Worm (Caenorhabditis elegans): ENCODE data around the gene rbm-25.
A peak's percentile ranks its signal among the peaks of the same experiment; 100 is the strongest.

Gene rbm-25

DNA sequence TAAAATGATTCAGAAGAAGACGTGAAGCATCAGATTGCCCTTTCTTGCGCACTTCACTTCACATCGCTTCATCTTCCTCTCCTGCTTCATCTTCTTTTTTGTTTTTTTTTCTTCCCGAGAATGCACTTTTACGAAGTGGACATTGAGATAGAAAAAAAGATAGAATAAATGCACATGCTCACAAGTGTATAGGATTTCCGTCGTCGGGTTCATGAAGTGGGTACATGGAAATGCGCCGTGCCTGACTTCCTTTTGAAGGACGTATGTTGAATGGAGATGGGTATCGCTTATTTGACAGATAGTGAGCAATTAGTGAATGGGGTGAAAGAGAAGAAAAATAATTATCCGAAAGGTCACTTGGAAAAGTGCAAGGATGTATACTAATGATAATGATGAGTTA, 32.1 kb downstream of the rbm-25 start:
- TF ChIP-seq lin-39 (tag; optimal IDR thresholded peaks at IDR 0.05) (no peak), sea-2 (GFP tag; optimal IDR thresholded peaks at IDR 0.05) (no peak), aly-2 (tag; optimal IDR thresholded peaks at IDR 0.05) (no peak), nhr-237 (tag; optimal IDR thresholded peaks at IDR 0.05) (no peak), mdl-1 (tag; optimal IDR thresholded peaks at IDR 0.05) (no peak), nhr-23 (tag; optimal IDR thresholded peaks at IDR 0.05) (no peak), ztf-11 (tag; optimal IDR thresholded peaks at IDR 0.05) (no peak), ZK546.5 (tag; optimal IDR thresholded peaks at IDR 0.05) (no peak), pha-4 (tag; optimal IDR thresholded peaks at IDR 0.05) (no peak), elt-1 (tag; optimal IDR thresholded peaks at IDR 0.05) (peak; percentile 68), nhr-67 (tag; optimal IDR thresholded peaks at IDR 0.05) (no peak), nhr-43 (tag; optimal IDR thresholded peaks at IDR 0.05; ENCODE audit: poor library complexity, severe bottlenecking) (no peak), jun-1 (tag; optimal IDR thresholded peaks at IDR 0.05) (no peak), snpc-4 (tag; optimal IDR thresholded peaks at IDR 0.05) (no peak), pqm-1 (tag; optimal IDR thresholded peaks at IDR 0.05) (no peak), ceh-16 (tag; optimal IDR thresholded peaks at IDR 0.05) (peak; percentile 65), R02D3.7 (tag; optimal IDR thresholded peaks at IDR 0.05) (no peak), nfya-1 (tag; optimal IDR thresholded peaks at IDR 0.05; ENCODE audit: insufficient read depth) (peak; percentile 33), nhr-11 (tag; optimal IDR thresholded peaks at IDR 0.05) (no peak), ama-1 (optimal IDR thresholded peaks at IDR 0.05) (no peak), lin-15B (tag; optimal IDR thresholded peaks at IDR 0.05) (no peak), ceh-9 (tag; optimal IDR thresholded peaks at IDR 0.05) (no peak), egl-27 (tag; optimal IDR thresholded peaks at IDR 0.05) (no peak), nhr-76 (tag; optimal IDR thresholded peaks at IDR 0.05) (no peak), lsy-12 (tag; optimal IDR thresholded peaks at IDR 0.05) (no peak), daf-12 (tag; optimal IDR thresholded peaks at IDR 0.05) (peak; percentile 27), ceh-82 (tag; optimal IDR thresholded peaks at IDR 0.05) (no peak), skn-1 (tag; optimal IDR thresholded peaks at IDR 0.05) (no peak), nhr-77 (tag; optimal IDR thresholded peaks at IDR 0.05) (no peak), ceh-28 (tag; optimal IDR thresholded peaks at IDR 0.05) (no peak), zag-1 (tag; optimal IDR thresholded peaks at IDR 0.05) (peak; percentile 27), unc-62 (GFP tag; optimal IDR thresholded peaks at IDR 0.05) (peak; percentile 53), elt-2 (tag; optimal IDR thresholded peaks at IDR 0.05) (no peak), egl-5 (tag; optimal IDR thresholded peaks at IDR 0.05) (no peak), hmg-11 (tag; optimal IDR thresholded peaks at IDR 0.05) (peak; percentile 16), fos-1 (tag; optimal IDR thresholded peaks at IDR 0.05) (no peak), nhr-28 (tag; optimal IDR thresholded peaks at IDR 0.05) (no peak), fkh-2 (tag; optimal IDR thresholded peaks at IDR 0.05) (no peak), fkh-10 (GFP tag; optimal IDR thresholded peaks at IDR 0.05) (peak; percentile 84), ztf-4 (tag; optimal IDR thresholded peaks at IDR 0.05) (no peak), mml-1 (tag; optimal IDR thresholded peaks at IDR 0.05) (no peak), tbx-2 (tag; optimal IDR thresholded peaks at IDR 0.05) (peak; percentile 56), unc-39 (tag; optimal IDR thresholded peaks at IDR 0.05) (no peak), nhr-12 (tag; optimal IDR thresholded peaks at IDR 0.05) (no peak), elt-3 (tag; optimal IDR thresholded peaks at IDR 0.05) (no peak), eor-1 (tag; optimal IDR thresholded peaks at IDR 0.05) (no peak), nhr-25 (tag; optimal IDR thresholded peaks at IDR 0.05) (no peak)

DNA sequence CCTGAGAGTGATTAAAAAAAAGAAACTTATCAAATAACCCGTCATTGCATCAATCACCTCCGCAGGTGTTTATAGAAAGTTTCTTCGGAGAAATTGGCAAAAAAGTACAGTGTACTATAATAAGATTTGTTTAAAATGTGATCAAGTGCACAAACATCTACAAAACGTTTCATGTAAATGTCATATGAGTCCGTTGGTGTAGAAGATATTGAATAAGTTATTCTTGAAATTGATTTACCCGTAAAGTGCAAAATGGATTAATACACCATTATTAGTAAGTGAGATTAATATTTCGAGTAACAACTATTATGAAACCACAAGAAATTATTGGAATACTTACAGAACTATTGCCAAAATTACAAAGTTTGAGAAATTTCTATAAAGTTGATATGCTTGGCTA, 33.1 kb downstream of the rbm-25 start:
- TF ChIP-seq ztf-4 (tag; optimal IDR thresholded peaks at IDR 0.05) (no peak), sea-2 (GFP tag; optimal IDR thresholded peaks at IDR 0.05) (no peak), egl-5 (tag; optimal IDR thresholded peaks at IDR 0.05) (no peak)
